Worm (Caenorhabditis elegans) whole organism, L3 larva: ENCODE measurements around the gene klp-13.

Experiments used
- R02D3.7 ChIP-seq: fragments of 150-350 bp; optimal IDR thresholded peaks from 2 replicates; lab custom pipeline; 2014; ENCODE audit warnings: missing biosample characterization, missing genetic modification characterization
- ZK546.5 ChIP-seq: sonication (generic microtip); optimal IDR thresholded peaks from 2 replicates; lab custom pipeline; 2017; ENCODE audit warnings: missing biosample characterization, missing genetic modification characterization
- ama-1 ChIP-seq: fragments of 150-350 bp; optimal IDR thresholded peaks from 2 replicates; lab custom pipeline; 2018
- ceh-82 ChIP-seq: fragments of 150-350 bp; optimal IDR thresholded peaks from 2 replicates; lab custom pipeline; 2014; ENCODE audit warnings: missing biosample characterization, missing genetic modification characterization
- egl-27 ChIP-seq: sonication (generic microtip); optimal IDR thresholded peaks from 4 replicates; lab custom pipeline; 2017; ENCODE audit warnings: missing biosample characterization, missing genetic modification reagents, missing genetic modification characterization
- lin-15B ChIP-seq: fragments of 150-350 bp; optimal IDR thresholded peaks from 2 replicates; lab custom pipeline; 2014; ENCODE audit warnings: missing biosample characterization, missing genetic modification characterization
- lsy-12 ChIP-seq: sonication (generic microtip); optimal IDR thresholded peaks from 2 replicates; lab custom pipeline; 2016; ENCODE audit warnings: mild to moderate bottlenecking, missing genetic modification characterization, missing compliant biosample characterization
- mdl-1 ChIP-seq: fragments of 150-350 bp; optimal IDR thresholded peaks from 2 replicates; lab custom pipeline; 2014; ENCODE audit warnings: missing biosample characterization, missing genetic modification characterization
- nhr-12 ChIP-seq: fragments of 150-350 bp; optimal IDR thresholded peaks from 2 replicates; lab custom pipeline; 2014; ENCODE audit warnings: missing biosample characterization, missing genetic modification characterization
- nhr-76 ChIP-seq: fragments of 150-350 bp; sonication (generic microtip); optimal IDR thresholded peaks from 5 replicates; lab custom pipeline; 2014; ENCODE audit warnings: missing biosample characterization, missing genetic modification characterization
- pha-4 ChIP-seq: fragments of 150-350 bp; optimal IDR thresholded peaks from 2 replicates; lab custom pipeline; 2014; ENCODE audit warnings: missing biosample characterization, missing genetic modification reagents, missing genetic modification characterization
- pqm-1 ChIP-seq: fragments of 150-350 bp; optimal IDR thresholded peaks from 2 replicates; lab custom pipeline; 2017; ENCODE audit warnings: missing biosample characterization, missing genetic modification characterization, inconsistent platforms
- snpc-4 ChIP-seq: fragments of 150-350 bp; optimal IDR thresholded peaks from 2 replicates; lab custom pipeline; 2014; ENCODE audit warnings: missing biosample characterization, missing genetic modification characterization
- unc-39 ChIP-seq: sonication (generic microtip); optimal IDR thresholded peaks from 4 replicates; lab custom pipeline; 2017; ENCODE audit warnings: missing biosample characterization, missing genetic modification characterization

ce11 chrX:6040435-6041093, 55.8 kb downstream of the klp-13 start:
- no peak for TF ChIP-seq unc-39 (tag; lab: Kevin White, UChicago)
- TF ChIP-seq nhr-12 (tag; lab: Kevin White, UChicago): no peak
- TF ChIP-seq lsy-12 (tag; lab: Kevin White, UChicago): peak; percentile 31
- TF ChIP-seq lin-15B: no peak
- TF ChIP-seq pqm-1 (tag; lab: Kevin White, UChicago): no peak
- TF ChIP-seq ZK546.5 (tag; lab: Kevin White, UChicago): no peak
- no peak for TF ChIP-seq mdl-1 (tag; lab: Kevin White, UChicago)
- TF ChIP-seq ama-1 (lab: Kevin White, UChicago): peak; percentile 10
- TF ChIP-seq egl-27 (tag; lab: Kevin White, UChicago): no peak
- no peak for TF ChIP-seq R02D3.7
- no peak for TF ChIP-seq snpc-4 (tag; lab: Kevin White, UChicago)
- no peak for TF ChIP-seq nhr-76 (tag; lab: Kevin White, UChicago)
- no peak for TF ChIP-seq pha-4
- TF ChIP-seq ceh-82 (tag; lab: Kevin White, UChicago): no peak
